Fruit fly (Drosophila melanogaster) whole organism: ENCODE measurements around the gene Sgs8.

Experiments
- CG8478 ChIP-seq: fragments of >200 bp; optimal IDR thresholded peaks from 2 replicates; lab custom pipeline; 2018; ENCODE audit warnings: inconsistent platforms
- psq ChIP-seq: fragments of >200 bp; optimal IDR thresholded peaks from 2 replicates; lab custom pipeline; 2017

DNA sequence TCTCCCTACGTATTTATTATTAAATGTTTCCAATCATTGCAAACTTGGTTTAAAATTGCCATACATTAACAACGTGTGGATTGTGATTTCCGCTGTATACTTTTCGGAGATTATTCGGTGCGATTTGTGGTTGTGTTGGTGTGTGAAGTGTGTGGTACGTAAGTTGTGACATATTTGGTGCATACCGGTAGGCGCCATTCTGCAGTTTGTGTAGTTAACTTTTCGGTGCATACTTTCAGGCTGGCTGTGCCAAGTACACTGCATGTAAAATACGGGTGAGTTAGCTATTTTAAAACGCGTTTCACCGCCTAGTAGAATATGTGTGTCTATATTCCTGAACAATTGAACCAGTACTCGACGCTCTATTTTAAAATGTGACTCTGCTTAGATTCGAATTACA lies 14.1 kb upstream of the Sgs8 start:
- TF ChIP-seq psq (lab: Kevin White, UChicago) (no peak), CG8478 (lab: Kevin White, UChicago) (no peak)
